Fruit fly (Drosophila melanogaster) whole organism, wandering third instar larva: Measurements from ENCODE around the gene Arl4.
A peak's percentile ranks its signal among the peaks of the same experiment; 100 is the strongest.

Experiments used
- Abd-B ChIP-seq: fragments of >200 bp; optimal IDR thresholded peaks from 2 replicates; lab custom pipeline; 2017; ENCODE audit warnings: missing biosample characterization, missing genetic modification characterization
- CG32264 ChIP-seq: fragments of 200-800 bp; sonication (Bioruptor generic); optimal IDR thresholded peaks from 2 replicates; lab custom pipeline; 2016; ENCODE audit warnings: missing biosample characterization, missing genetic modification characterization
- CrebA ChIP-seq: fragments of 200-800 bp; sonication (Bioruptor generic); optimal IDR thresholded peaks from 2 replicates; lab custom pipeline; 2016; ENCODE audit warnings: missing biosample characterization, mild to moderate bottlenecking, missing genetic modification characterization, borderline replicate concordance
- Dfd ChIP-seq: fragments of >200 bp; optimal IDR thresholded peaks from 2 replicates; lab custom pipeline; 2017; ENCODE audit warnings: missing biosample characterization, missing genetic modification characterization
- Dif ChIP-seq: fragments of 200-275, 200-300 bp; sonication (Bioruptor generic); optimal IDR thresholded peaks from 2 replicates; lab custom pipeline; 2018; ENCODE audit warnings: missing biosample characterization, missing genetic modification characterization; ENCODE audit not compliant: partially characterized antibody
- GATAd ChIP-seq: sonication (Bioruptor generic); optimal IDR thresholded peaks from 2 replicates; lab custom pipeline; 2016; ENCODE audit warnings: missing biosample characterization, missing genetic modification characterization
- HLH106 ChIP-seq: fragments of 200-800 bp; optimal IDR thresholded peaks from 3 replicates; lab custom pipeline; 2019; ENCODE audit warnings: missing biosample characterization, mild to moderate bottlenecking, missing genetic modification characterization, moderate library complexity
- Hnf4 ChIP-seq: fragments of 200-800 bp; sonication (Bioruptor generic); optimal IDR thresholded peaks from 2 replicates; lab custom pipeline; 2016; ENCODE audit warnings: missing biosample characterization, mild to moderate bottlenecking, missing genetic modification characterization
- Hr78 ChIP-seq: fragments of >200 bp; optimal IDR thresholded peaks from 2 replicates; lab custom pipeline; 2017; ENCODE audit warnings: missing biosample characterization, missing genetic modification characterization
- Hr83 ChIP-seq: fragments of 200-300 bp; sonication (Bioruptor generic); optimal IDR thresholded peaks from 2 replicates; lab custom pipeline; 2016; ENCODE audit warnings: missing biosample characterization, mild to moderate bottlenecking, missing genetic modification characterization, moderate library complexity; ENCODE audit not compliant: poor library complexity, severe bottlenecking
- Jra ChIP-seq: sonication (Bioruptor generic); optimal IDR thresholded peaks from 2 replicates; lab custom pipeline; 2016; ENCODE audit warnings: missing biosample characterization, missing genetic modification characterization
- Mio ChIP-seq: sonication (Bioruptor generic); optimal IDR thresholded peaks from 2 replicates; lab custom pipeline; 2016; ENCODE audit warnings: missing biosample characterization, missing genetic modification characterization
- Myc ChIP-seq: fragments of >200 bp; optimal IDR thresholded peaks from 2 replicates; lab custom pipeline; 2017
- N ChIP-seq: fragments of >200 bp; optimal IDR thresholded peaks from 2 replicates; lab custom pipeline; 2018; ENCODE audit warnings: missing biosample characterization, missing external identifiers, missing genetic modification characterization
- OdsH ChIP-seq: fragments of 200-800 bp; sonication (Bioruptor generic); optimal IDR thresholded peaks from 2 replicates; lab custom pipeline; 2016; ENCODE audit warnings: missing biosample characterization, mild to moderate bottlenecking, missing genetic modification characterization
- Rel ChIP-seq, 2 experiments: fragments of 200-800 bp; sonication (Bioruptor generic) in 1 of 2; optimal IDR thresholded peaks; 2 replicates in 1 of 2; 3 replicates in 1 of 2; lab custom pipeline; 2016 to 2019; ENCODE audit warnings: mild to moderate bottlenecking in 2 of 2, missing biosample characterization in 2 of 2, missing genetic modification characterization in 2 of 2, moderate library complexity in 1 of 2
- Sp1 ChIP-seq: fragments of 200-800 bp; sonication (Bioruptor generic); optimal IDR thresholded peaks from 3 replicates; lab custom pipeline; 2019; ENCODE audit warnings: missing biosample characterization, mild to moderate bottlenecking, missing genetic modification characterization, moderate library complexity
- Vsx2 ChIP-seq: fragments of 200-300, 225-300 bp; sonication (Bioruptor generic); optimal IDR thresholded peaks from 2 replicates; lab custom pipeline; 2018; ENCODE audit warnings: missing biosample characterization, missing genetic modification characterization; ENCODE audit not compliant: partially characterized antibody
- br ChIP-seq: fragments of 200-800 bp; sonication (Bioruptor generic); optimal IDR thresholded peaks from 2 replicates; lab custom pipeline; 2016; ENCODE audit warnings: missing biosample characterization, missing genetic modification characterization
- brk ChIP-seq: fragments of 200-800 bp; sonication (Bioruptor generic); optimal IDR thresholded peaks from 2 replicates; lab custom pipeline; 2016; ENCODE audit warnings: missing biosample characterization, mild to moderate bottlenecking, missing genetic modification characterization
- dl ChIP-seq, 2 experiments: fragments of 175-275, 200-275 bp in 1 of 2; fragments of 200-275 bp in 1 of 2; sonication (Bioruptor generic); optimal IDR thresholded peaks; lab custom pipeline; 2018; ENCODE audit warnings: mild to moderate bottlenecking in 2 of 2, missing biosample characterization in 2 of 2, missing genetic modification characterization in 2 of 2, moderate library complexity in 2 of 2; ENCODE audit not compliant: partially characterized antibody in 2 of 2, insufficient read depth in 1 of 2
- dmrt93B ChIP-seq: fragments of 200-800 bp; sonication (Bioruptor generic); optimal IDR thresholded peaks from 2 replicates; lab custom pipeline; 2018; ENCODE audit warnings: missing biosample characterization, mild to moderate bottlenecking, missing genetic modification characterization
- ey ChIP-seq: fragments of 200-800 bp; sonication (Bioruptor generic); optimal IDR thresholded peaks from 2 replicates; lab custom pipeline; 2016; ENCODE audit warnings: missing biosample characterization, missing genetic modification characterization
- foxo ChIP-seq, 2 experiments: fragments of 200-800 bp; sonication (Bioruptor generic); optimal IDR thresholded peaks; 2 replicates in 1 of 2; 3 replicates in 1 of 2; lab custom pipeline; 2016 to 2017; ENCODE audit warnings: missing biosample characterization in 2 of 2, missing genetic modification characterization in 2 of 2
- fru ChIP-seq: fragments of 200-800 bp; sonication (Bioruptor generic); optimal IDR thresholded peaks from 3 replicates; lab custom pipeline; 2016; ENCODE audit warnings: missing biosample characterization, mild to moderate bottlenecking, missing genetic modification characterization
- h ChIP-seq: fragments of 200-800 bp; sonication (Bioruptor generic); optimal IDR thresholded peaks from 3 replicates; lab custom pipeline; 2016; ENCODE audit warnings: missing biosample characterization, mild to moderate bottlenecking, missing genetic modification characterization
- jim ChIP-seq: fragments of 175-275, 200-325 bp; sonication (Bioruptor generic); optimal IDR thresholded peaks from 2 replicates; lab custom pipeline; 2016; ENCODE audit warnings: missing biosample characterization, mild to moderate bottlenecking, missing genetic modification characterization
- lola ChIP-seq: fragments of >200 bp; optimal IDR thresholded peaks from 2 replicates; lab custom pipeline; 2017; ENCODE audit warnings: missing biosample characterization, missing genetic modification characterization
- pan ChIP-seq: fragments of >200 bp; optimal IDR thresholded peaks from 2 replicates; lab custom pipeline; 2017
- psq ChIP-seq: fragments of 200-800 bp; sonication (Bioruptor generic); optimal IDR thresholded peaks from 3 replicates; lab custom pipeline; 2017; ENCODE audit warnings: missing biosample characterization, mild to moderate bottlenecking, missing genetic modification characterization, moderate library complexity
- sage ChIP-seq: fragments of 200-800 bp; sonication (Bioruptor generic); optimal IDR thresholded peaks from 2 replicates; lab custom pipeline; 2016; ENCODE audit warnings: missing biosample characterization, mild to moderate bottlenecking, missing genetic modification characterization
- sv ChIP-seq: fragments of 200-800 bp; sonication (Bioruptor generic); optimal IDR thresholded peaks from 3 replicates; lab custom pipeline; 2016; ENCODE audit warnings: missing biosample characterization, missing genetic modification characterization
- tai ChIP-seq: sonication (Bioruptor generic); optimal IDR thresholded peaks from 2 replicates; lab custom pipeline; 2016; ENCODE audit warnings: missing biosample characterization, missing genetic modification characterization
- woc ChIP-seq: sonication (Bioruptor generic); optimal IDR thresholded peaks from 2 replicates; lab custom pipeline; 2016; ENCODE audit warnings: missing biosample characterization, mild to moderate bottlenecking, missing genetic modification characterization

Arl4 gene

DNA sequence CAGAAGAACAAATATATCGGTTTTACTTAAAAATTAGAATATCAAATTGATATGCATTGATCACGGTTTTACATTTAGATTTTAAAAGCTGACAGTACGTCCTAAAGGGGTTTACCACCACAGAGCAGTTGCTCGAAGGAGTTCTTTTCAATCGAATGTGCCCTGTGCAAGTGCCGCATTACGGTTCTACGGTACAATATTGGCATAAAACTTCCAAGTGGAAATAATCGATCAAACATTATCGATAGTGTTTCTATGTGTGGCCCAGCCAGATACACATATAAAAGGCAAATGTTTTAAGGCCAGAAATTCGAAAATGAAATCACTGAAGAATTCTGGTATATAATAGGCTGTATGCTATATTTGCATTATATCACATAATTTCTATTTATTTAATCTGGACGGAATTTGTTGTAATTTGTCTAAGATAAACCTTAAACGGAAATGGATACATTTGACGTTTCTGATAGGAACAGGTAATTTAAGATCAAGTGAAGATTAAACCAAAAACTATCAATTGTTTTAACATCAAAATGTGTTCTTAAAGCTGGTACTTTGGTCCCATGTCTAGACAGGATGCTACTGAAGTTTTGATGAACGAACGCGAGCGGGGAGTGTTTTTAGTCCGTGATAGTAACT, 30.9 kb upstream of the Arl4 start, which contains the start of gene Crk:
Crk (plus strand) TSS at position 214 of the 639 bp plus-strand sequence.
- TF ChIP-seq Hr78 (GFP tag; lab: Kevin White, UChicago) (peak; percentile 91), sage (GFP tag; lab: Kevin White, UChicago) (no peak), brk (peak; percentile 35), lola (GFP tag; lab: Kevin White, UChicago) (peak; percentile 90), fru (GFP tag; lab: Kevin White, UChicago) (no peak), Hnf4 (peak; percentile 4), ey (GFP tag; lab: Kevin White, UChicago) (no peak), foxo (GFP tag; optimal IDR thresholded peaks at IDR 0.05; lab: Kevin White, UChicago) (no peak), Hr83 (peak; percentile 28), N (GFP tag; lab: Kevin White, UChicago) (peak; percentile 99), woc (GFP tag; lab: Kevin White, UChicago) (peak; percentile 86), Rel (GFP tag; optimal IDR thresholded peaks at IDR 0.05; lab: Kevin White, UChicago) (no peak), Rel (tag; optimal IDR thresholded peaks at IDR 0.05; lab: Kevin White, UChicago) (no peak), Myc (lab: Kevin White, UChicago) (peak; percentile 19)
- TF ChIP-seq, all 38 proteins: peak for 8

dm6 chr4:205671-206252, 26.6 kb upstream of the Arl4 start, which contains the start of gene CG31998:
CG31998 (minus strand) TSS chr4:205945.
- peak; percentile 88 for TF ChIP-seq N (GFP tag; lab: Kevin White, UChicago)
- no peak for TF ChIP-seq Sp1 (GFP tag; lab: Kevin White, UChicago)
- no peak for TF ChIP-seq lola (GFP tag; lab: Kevin White, UChicago)
- no peak for TF ChIP-seq dl (GFP tag; optimal IDR thresholded peaks at IDR 0.05; lab: Kevin White, UChicago; ENCODE audit: insufficient read depth in 1 of 2, partially characterized antibody in 2 of 2)
- TF ChIP-seq br (GFP tag; lab: Kevin White, UChicago), result no peak
- TF ChIP-seq GATAd (GFP tag; lab: Kevin White, UChicago), result no peak
- TF ChIP-seq h (GFP tag; lab: Kevin White, UChicago), result no peak
- TF ChIP-seq Myc (lab: Kevin White, UChicago), result peak; percentile 26
- no peak for TF ChIP-seq Abd-B
- TF ChIP-seq Dif (GFP tag; lab: Kevin White, UChicago), result no peak
- peak; percentile 2 for TF ChIP-seq brk
- TF ChIP-seq jim (GFP tag; lab: Kevin White, UChicago), result no peak
- TF ChIP-seq CrebA (GFP tag; lab: Kevin White, UChicago), result no peak
- TF ChIP-seq woc (GFP tag; lab: Kevin White, UChicago), result peak; percentile 85
- no peak for TF ChIP-seq fru (GFP tag; lab: Kevin White, UChicago)
- TF ChIP-seq Mio (GFP tag; lab: Kevin White, UChicago), result no peak
- TF ChIP-seq OdsH (GFP tag; lab: Kevin White, UChicago), result no peak
- TF ChIP-seq HLH106 (tag; lab: Kevin White, UChicago), result no peak
- no peak for TF ChIP-seq sv
- TF ChIP-seq sage (GFP tag; lab: Kevin White, UChicago), result peak; percentile 45
- TF ChIP-seq Rel (GFP tag; optimal IDR thresholded peaks at IDR 0.05; lab: Kevin White, UChicago), result no peak
- TF ChIP-seq Rel (tag; optimal IDR thresholded peaks at IDR 0.05; lab: Kevin White, UChicago), result no peak
- TF ChIP-seq Hr78 (GFP tag; lab: Kevin White, UChicago), result peak; percentile 62
- no peak for TF ChIP-seq Jra (GFP tag; lab: Kevin White, UChicago)
- no peak for TF ChIP-seq Hr83
- no peak for TF ChIP-seq foxo (GFP tag; optimal IDR thresholded peaks at IDR 0.05; lab: Kevin White, UChicago)
- TF ChIP-seq dmrt93B, result no peak
- TF ChIP-seq CG32264 (GFP tag; lab: Kevin White, UChicago), result no peak
- TF ChIP-seq tai (GFP tag; lab: Kevin White, UChicago), result no peak
- no peak for TF ChIP-seq pan (lab: Kevin White, UChicago)
- TF ChIP-seq Hnf4, result no peak
- no peak for TF ChIP-seq ey (GFP tag; lab: Kevin White, UChicago)
- no peak for TF ChIP-seq psq (GFP tag; lab: Kevin White, UChicago)
- no peak for TF ChIP-seq Dfd
- TF ChIP-seq Vsx2 (GFP tag; lab: Kevin White, UChicago), result no peak
